Worm (Caenorhabditis elegans) whole organism, L4/young adult: ENCODE data around the gene C35B1.5.

Source experiments
- W03F9.2 ChIP-seq: fragments of 150-350 bp; optimal IDR thresholded peaks from 2 replicates; lab custom pipeline; 2014; ENCODE audit warnings: missing biosample characterization, missing genetic modification characterization
- dao-5 ChIP-seq: sonication (generic microtip); optimal IDR thresholded peaks from 2 replicates; lab custom pipeline; 2016; ENCODE audit warnings: missing genotype, missing genetic modification characterization, moderate library complexity, missing compliant biosample characterization
- him-1 ChIP-seq: sonication (generic microtip); optimal IDR thresholded peaks from 2 replicates; lab custom pipeline; 2016; ENCODE audit warnings: missing genotype, missing genetic modification reagents, missing genetic modification characterization, missing compliant biosample characterization

- TF ChIP-seq him-1 (tag; lab: Kevin White, UChicago) (no peak), dao-5 (tag; lab: Kevin White, UChicago) (no peak), W03F9.2 (tag; lab: Kevin White, UChicago) (no peak)
These were observed at the start of gene C35B1.5 for ce11 chrIV:4084109-4084508.
